Fruit fly (Drosophila melanogaster) whole organism, prepupa: ENCODE measurements around the gene CG14043.

ENCODE experiments used
- Blimp-1 ChIP-seq: fragments of 200-800 bp; sonication (Bioruptor generic); optimal IDR thresholded peaks from 3 replicates; lab custom pipeline; 2017; ENCODE audit warnings: missing biosample characterization, missing genetic modification characterization, mild to moderate bottlenecking, moderate library complexity, missing genetic modification reagents
- CG10631 ChIP-seq: fragments of 200-800 bp; sonication (Bioruptor generic); optimal IDR thresholded peaks from 2 replicates; lab custom pipeline; 2016; ENCODE audit warnings: missing biosample characterization, missing genetic modification characterization
- CG11294 ChIP-seq: fragments of 200-800 bp; sonication (Bioruptor generic); IDR thresholded peaks from 2 replicates; pipeline ENCODE4 v1.3.6; 2022; ENCODE audit warnings: missing biosample characterization, missing genetic modification characterization
- CG11762 ChIP-seq: fragments of 200-800 bp; sonication (Bioruptor generic); optimal IDR thresholded peaks from 3 replicates; lab custom pipeline; 2016; ENCODE audit warnings: missing biosample characterization, missing genetic modification characterization; ENCODE audit not compliant: insufficient read depth
- CG11902 ChIP-seq: fragments of 200-800 bp; sonication (Bioruptor generic); optimal IDR thresholded peaks from 3 replicates; lab custom pipeline; 2016; ENCODE audit warnings: missing biosample characterization, missing genetic modification characterization
- CG1621 ChIP-seq: fragments of 200-800 bp; sonication (Bioruptor generic); optimal IDR thresholded peaks from 3 replicates; lab custom pipeline; 2018; ENCODE audit warnings: missing biosample characterization, mild to moderate bottlenecking, missing genetic modification characterization
- CG16779 ChIP-seq: fragments of 200-800 bp; sonication (Bioruptor generic); optimal IDR thresholded peaks from 3 replicates; lab custom pipeline; 2017; ENCODE audit warnings: missing biosample characterization, mild to moderate bottlenecking, missing genetic modification characterization
- CG3032 ChIP-seq: fragments of 200-800 bp; optimal IDR thresholded peaks from 2 replicates; lab custom pipeline; 2019; ENCODE audit warnings: missing biosample characterization, mild to moderate bottlenecking, missing genetic modification characterization, moderate library complexity
- CG31627 ChIP-seq: fragments of 200-800 bp; sonication (Bioruptor generic); optimal IDR thresholded peaks from 3 replicates; lab custom pipeline; 2016; ENCODE audit warnings: missing biosample characterization, missing genetic modification characterization
- CG32006 ChIP-seq: fragments of 200-800 bp; sonication (Bioruptor generic); optimal IDR thresholded peaks from 3 replicates; lab custom pipeline; 2017; ENCODE audit warnings: missing biosample characterization, mild to moderate bottlenecking, missing genetic modification characterization
- CG34406 ChIP-seq: fragments of 200-800 bp; sonication (Bioruptor generic); optimal IDR thresholded peaks from 3 replicates; lab custom pipeline; 2016; ENCODE audit warnings: missing biosample characterization, missing genetic modification characterization
- CG4318 ChIP-seq: fragments of 200-800 bp; sonication (Bioruptor generic); optimal IDR thresholded peaks from 3 replicates; lab custom pipeline; 2017; ENCODE audit warnings: missing biosample characterization, mild to moderate bottlenecking, missing genetic modification characterization
- CG6276 ChIP-seq: fragments of 200-800 bp; sonication (Bioruptor generic); optimal IDR thresholded peaks from 2 replicates; lab custom pipeline; 2017; ENCODE audit warnings: missing biosample characterization, mild to moderate bottlenecking, missing genetic modification characterization
- CG6792 ChIP-seq: fragments of 200-800 bp; sonication (Bioruptor generic); optimal IDR thresholded peaks from 3 replicates; lab custom pipeline; 2016; ENCODE audit warnings: missing biosample characterization, missing genetic modification characterization
- CG6808 ChIP-seq: fragments of 200-800 bp; sonication (Bioruptor generic); optimal IDR thresholded peaks from 3 replicates; lab custom pipeline; 2017; ENCODE audit warnings: missing biosample characterization, missing genetic modification characterization, mild to moderate bottlenecking, moderate library complexity, missing genetic modification reagents
- CG7368 ChIP-seq: fragments of 200-800 bp; sonication (Bioruptor generic); optimal IDR thresholded peaks from 3 replicates; lab custom pipeline; 2016; ENCODE audit warnings: missing biosample characterization, missing genetic modification characterization
- CG8119 ChIP-seq: fragments of 200-800 bp; sonication (Bioruptor generic); IDR thresholded peaks from 3 replicates; pipeline ENCODE4 v1.3.6; 2022; ENCODE audit warnings: missing biosample characterization, missing genetic modification characterization
- CG8319 ChIP-seq: fragments of 200-800 bp; sonication (Bioruptor generic); optimal IDR thresholded peaks from 3 replicates; lab custom pipeline; 2016; ENCODE audit warnings: missing biosample characterization, missing genetic modification characterization
- CG8632 ChIP-seq: fragments of 200-800 bp; sonication (Bioruptor generic); optimal IDR thresholded peaks from 3 replicates; lab custom pipeline; 2016; ENCODE audit warnings: missing biosample characterization, missing genetic modification characterization
- Eip75B ChIP-seq: fragments of 200-800 bp; sonication (Bioruptor generic); optimal IDR thresholded peaks from 3 replicates; lab custom pipeline; 2016; ENCODE audit warnings: missing biosample characterization, missing genetic modification characterization
- Eip78C ChIP-seq: fragments of 200-800 bp; sonication (Bioruptor generic); peaks from one replicate; lab custom pipeline; 2016; ENCODE audit warnings: missing biosample characterization, missing genetic modification characterization
- Ets96B ChIP-seq: fragments of 200-800 bp; optimal IDR thresholded peaks from 2 replicates; lab custom pipeline; 2019; ENCODE audit warnings: missing biosample characterization, mild to moderate bottlenecking, missing genetic modification characterization, moderate library complexity
- Gug ChIP-seq: fragments of 200-800 bp; sonication (Bioruptor generic); IDR thresholded peaks from 2 replicates; pipeline ENCODE4 v1.3.6; 2022; ENCODE audit warnings: missing biosample characterization, missing genetic modification characterization
- Hr38 ChIP-seq: sonication (Bioruptor generic); optimal IDR thresholded peaks from 2 replicates; lab custom pipeline; 2016; ENCODE audit warnings: missing biosample characterization, missing genetic modification characterization
- Hr4 ChIP-seq: fragments of 200-800 bp; sonication (Bioruptor generic); optimal IDR thresholded peaks from 3 replicates; lab custom pipeline; 2016; ENCODE audit warnings: missing biosample characterization, missing genetic modification characterization
- Met ChIP-seq: fragments of 200-800 bp; sonication (Bioruptor generic); optimal IDR thresholded peaks from 3 replicates; lab custom pipeline; 2016; ENCODE audit warnings: missing biosample characterization, missing genetic modification characterization
- OdsH ChIP-seq: fragments of 200-800 bp; sonication (Bioruptor generic); optimal IDR thresholded peaks from 3 replicates; lab custom pipeline; 2016; ENCODE audit warnings: missing biosample characterization, missing genetic modification characterization
- Sox102F ChIP-seq: fragments of 200-800 bp; sonication (Bioruptor generic); optimal IDR thresholded peaks from 2 replicates; lab custom pipeline; 2016; ENCODE audit warnings: missing biosample characterization, mild to moderate bottlenecking, missing genetic modification characterization
- Sox14 ChIP-seq: fragments of 200-800 bp; sonication (Bioruptor generic); optimal IDR thresholded peaks from 3 replicates; lab custom pipeline; 2016; ENCODE audit warnings: missing biosample characterization, missing genetic modification characterization
- Sox15 ChIP-seq: fragments of 200-800 bp; sonication (Bioruptor generic); optimal IDR thresholded peaks from 3 replicates; lab custom pipeline; 2016; ENCODE audit warnings: missing biosample characterization, missing genetic modification characterization
- achi ChIP-seq: fragments of 200-800 bp; sonication (Bioruptor generic); optimal IDR thresholded peaks from 3 replicates; lab custom pipeline; 2016; ENCODE audit warnings: missing biosample characterization, missing genetic modification characterization
- cyc ChIP-seq: fragments of 200-800 bp; sonication (Bioruptor generic); optimal IDR thresholded peaks from 3 replicates; lab custom pipeline; 2016; ENCODE audit warnings: missing biosample characterization, missing genetic modification characterization
- dac ChIP-seq: fragments of 200-800 bp; sonication (Bioruptor generic); optimal IDR thresholded peaks from 2 replicates; lab custom pipeline; 2017; ENCODE audit warnings: missing biosample characterization, mild to moderate bottlenecking, missing genetic modification characterization
- eg ChIP-seq: fragments of 200-800 bp; sonication (Bioruptor generic); IDR thresholded peaks from 3 replicates; pipeline ENCODE4 v1.3.6; 2022; ENCODE audit warnings: missing biosample characterization, missing genetic modification characterization
- esn ChIP-seq: fragments of 200-800 bp; sonication (Bioruptor generic); optimal IDR thresholded peaks from 2 replicates; lab custom pipeline; 2016; ENCODE audit warnings: missing biosample characterization, mild to moderate bottlenecking, missing genetic modification characterization, moderate library complexity
- fd59A ChIP-seq: fragments of 200-800 bp; sonication (Bioruptor generic); optimal IDR thresholded peaks from 2 replicates; lab custom pipeline; 2017; ENCODE audit warnings: missing biosample characterization, mild to moderate bottlenecking, missing genetic modification characterization, missing genetic modification reagents
- fd85E ChIP-seq: fragments of 200-800 bp; sonication (Bioruptor generic); optimal IDR thresholded peaks from 3 replicates; lab custom pipeline; 2016; ENCODE audit warnings: missing biosample characterization, missing genetic modification characterization
- fkh ChIP-seq: fragments of 200-800 bp; sonication (Bioruptor generic); optimal IDR thresholded peaks from 3 replicates; lab custom pipeline; 2017; ENCODE audit warnings: missing biosample characterization, mild to moderate bottlenecking, missing genetic modification characterization, moderate library complexity
- lz ChIP-seq: fragments of 200-800 bp; sonication (Bioruptor generic); optimal IDR thresholded peaks from 3 replicates; lab custom pipeline; 2016; ENCODE audit warnings: missing biosample characterization, missing genetic modification characterization
- net ChIP-seq: fragments of 200-800 bp; sonication (Bioruptor generic); optimal IDR thresholded peaks from 3 replicates; lab custom pipeline; 2016; ENCODE audit warnings: missing biosample characterization, missing genetic modification characterization
- pdm3 ChIP-seq: fragments of 200-800 bp; sonication (Bioruptor generic); optimal IDR thresholded peaks from 3 replicates; lab custom pipeline; 2016; ENCODE audit warnings: missing biosample characterization, missing genetic modification characterization
- salr ChIP-seq, 2 experiments: fragments of 200-800 bp; sonication (Bioruptor generic); optimal IDR thresholded peaks; 3 replicates each; lab custom pipeline; 2016 to 2018; ENCODE audit warnings: missing biosample characterization in 2 of 2, missing genetic modification characterization in 2 of 2, mild to moderate bottlenecking in 1 of 2
- spab ChIP-seq: fragments of 200-800 bp; sonication (Bioruptor generic); optimal IDR thresholded peaks from 2 replicates; lab custom pipeline; 2017; ENCODE audit warnings: missing biosample characterization, mild to moderate bottlenecking, missing genetic modification characterization, missing genetic modification reagents
- ss ChIP-seq, 2 experiments: fragments of 200-800 bp; sonication (Bioruptor generic); optimal IDR thresholded peaks; 2 replicates in 1 of 2; 3 replicates in 1 of 2; lab custom pipeline; 2017 to 2018; ENCODE audit warnings: mild to moderate bottlenecking in 2 of 2, missing biosample characterization in 2 of 2, missing genetic modification characterization in 2 of 2, moderate library complexity in 1 of 2
- svp ChIP-seq: fragments of 200-800 bp; sonication (Bioruptor generic); peaks from one replicate; lab custom pipeline; 2016; ENCODE audit warnings: missing biosample characterization, missing genetic modification characterization
- vri ChIP-seq: fragments of 200-800 bp; sonication (Bioruptor generic); optimal IDR thresholded peaks from 3 replicates; lab custom pipeline; 2016; ENCODE audit warnings: missing biosample characterization, mild to moderate bottlenecking, missing genetic modification characterization

The CG14043 gene

dm6 chr2L:4999389-5000032 is 28.0 kb downstream of the CG14043 start (continued):
- TF ChIP-seq Gug (GFP tag; lab: Robert Waterston, UW), result peak; percentile 77
- peak; percentile 45 for TF ChIP-seq CG4318 (GFP tag; lab: Kevin White, UChicago)
- peak; percentile 84 for TF ChIP-seq CG11294 (GFP tag; lab: Robert Waterston, UW)
- peak; percentile 78 for TF ChIP-seq achi (GFP tag; lab: Kevin White, UChicago)
- TF ChIP-seq vri (GFP tag; lab: Kevin White, UChicago), result peak; percentile 87
- peak; percentile 78 for TF ChIP-seq CG32006 (GFP tag; lab: Kevin White, UChicago)
- peak; percentile 59 for TF ChIP-seq CG3032
- peak; percentile 54 to 64 for TF ChIP-seq salr (GFP tag; optimal IDR thresholded peaks at IDR 0.05; lab: Kevin White, UChicago)
- peak; percentile 46 for TF ChIP-seq dac (GFP tag; lab: Kevin White, UChicago)
- peak; percentile 68 for TF ChIP-seq Ets96B (tag; lab: Kevin White, UChicago)
- TF ChIP-seq CG10631, result peak; percentile 74
- TF ChIP-seq pdm3 (GFP tag; lab: Kevin White, UChicago), result peak; percentile 76
- TF ChIP-seq CG6808 (GFP tag; lab: Kevin White, UChicago), result peak; percentile 45
- peak; percentile 91 for TF ChIP-seq eg (GFP tag; lab: Robert Waterston, UW)
- no peak for TF ChIP-seq CG1621
- peak; percentile 52 for TF ChIP-seq CG11762 (GFP tag; lab: Kevin White, UChicago)
- peak; percentile 68 for TF ChIP-seq cyc
- peak; percentile 75 for TF ChIP-seq CG8119 (GFP tag; lab: Robert Waterston, UW)
- TF ChIP-seq fd85E (GFP tag; lab: Kevin White, UChicago), result no peak
- peak; percentile 38 for TF ChIP-seq CG11902 (GFP tag; lab: Kevin White, UChicago)
- TF ChIP-seq Sox102F, result peak; percentile 59
- TF ChIP-seq net (GFP tag; lab: Kevin White, UChicago), result peak; percentile 67
- TF ChIP-seq spab (GFP tag; lab: Kevin White, UChicago), result peak; percentile 64
- TF ChIP-seq Sox15, result peak; percentile 54
- peak; percentile 34 for TF ChIP-seq CG6792 (GFP tag; lab: Kevin White, UChicago)
- peak; percentile 73 for TF ChIP-seq Met (GFP tag; lab: Kevin White, UChicago)
- peak; percentile 61 for TF ChIP-seq esn (GFP tag; lab: Kevin White, UChicago)
- TF ChIP-seq CG16779 (tag; lab: Kevin White, UChicago), result peak; percentile 56
- TF ChIP-seq CG8319, result peak; percentile 22
- peak; percentile 68 for TF ChIP-seq Eip75B (GFP tag; lab: Kevin White, UChicago)
- peak; percentile 57 for TF ChIP-seq fd59A (GFP tag; lab: Kevin White, UChicago)
- TF ChIP-seq svp (GFP tag; lab: Kevin White, UChicago), result peak; percentile 80
- TF ChIP-seq Blimp-1 (GFP tag; lab: Kevin White, UChicago), result no peak
- TF ChIP-seq, all 60 proteins: peak for 52

DNA sequence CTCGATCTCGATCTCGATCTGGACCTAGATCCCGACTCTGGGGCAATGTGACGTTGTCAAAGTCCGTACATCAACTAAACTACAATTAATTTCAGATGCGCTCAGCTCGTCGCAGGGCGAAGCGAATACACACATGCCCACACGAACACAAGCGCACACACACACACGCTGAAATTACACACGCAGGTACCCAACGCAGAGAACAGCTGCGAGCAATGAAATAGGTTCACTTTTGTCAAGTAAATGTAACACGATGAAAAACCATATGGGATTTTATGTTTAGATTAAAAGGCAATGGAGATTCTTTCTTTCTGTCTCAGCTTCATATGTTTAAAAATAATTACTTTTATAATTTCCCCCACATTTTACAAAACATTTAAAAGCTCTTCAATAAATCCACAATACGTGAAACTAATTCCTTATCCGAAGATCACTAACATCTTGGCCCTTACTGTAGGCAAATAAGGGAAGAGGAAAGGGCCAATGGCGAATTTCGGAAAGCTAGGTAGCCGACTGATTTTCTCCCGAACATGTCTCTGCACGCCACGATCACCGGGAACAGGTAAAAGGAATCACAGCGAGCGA is 28.9 kb downstream of the CG14043 start:
- TF ChIP-seq CG6792 (GFP tag; lab: Kevin White, UChicago) (peak; percentile 87), Ets96B (tag; lab: Kevin White, UChicago) (peak; percentile 87), achi (GFP tag; lab: Kevin White, UChicago) (peak; percentile 73), CG8632 (peak; percentile 79), esn (GFP tag; lab: Kevin White, UChicago) (peak; percentile 94), vri (GFP tag; lab: Kevin White, UChicago) (peak; percentile 88), Hr4 (GFP tag; lab: Kevin White, UChicago) (peak; percentile 73), ss (GFP tag; optimal IDR thresholded peaks at IDR 0.05; lab: Kevin White, UChicago) (peak; percentile 89 to 95), pdm3 (GFP tag; lab: Kevin White, UChicago) (peak; percentile 88), CG6276 (GFP tag; lab: Kevin White, UChicago) (peak; percentile 62), CG7368 (GFP tag; lab: Kevin White, UChicago) (peak; percentile 73), fkh (GFP tag; lab: Kevin White, UChicago) (peak; percentile 69), CG11762 (GFP tag; lab: Kevin White, UChicago) (peak; percentile 72), Met (GFP tag; lab: Kevin White, UChicago) (peak; percentile 85), OdsH (GFP tag; lab: Kevin White, UChicago) (peak; percentile 81), Eip78C (GFP tag; lab: Kevin White, UChicago) (peak; percentile 96), CG3032 (peak; percentile 88), fd85E (GFP tag; lab: Kevin White, UChicago) (peak; percentile 60), CG11294 (GFP tag; lab: Robert Waterston, UW) (peak; percentile 64), CG31627 (GFP tag; lab: Kevin White, UChicago) (peak; percentile 87), CG34406 (GFP tag; lab: Kevin White, UChicago) (peak; percentile 80), eg (GFP tag; lab: Robert Waterston, UW) (peak; percentile 69), Sox14 (GFP tag; lab: Kevin White, UChicago) (peak; percentile 85), Sox102F (peak; percentile 86), Sox15 (peak; percentile 64), Hr38 (GFP tag; lab: Kevin White, UChicago) (no peak), lz (GFP tag; lab: Kevin White, UChicago) (peak; percentile 92), CG16779 (tag; lab: Kevin White, UChicago) (peak; percentile 67)
